Worm (Caenorhabditis elegans) whole organism, L1 larva: Measurements from ENCODE around the gene F10E7.6.

ENCODE experiments used
- C04F5.9 ChIP-seq: sonication (generic microtip); optimal IDR thresholded peaks from 2 replicates; lab custom pipeline; 2016; ENCODE audit warnings: missing genetic modification characterization, missing compliant biosample characterization
- C16A3.4 ChIP-seq: fragments of 150-350 bp; optimal IDR thresholded peaks from 2 replicates; lab custom pipeline; 2014; ENCODE audit warnings: missing biosample characterization, missing genetic modification characterization
- F16B12.6 ChIP-seq: fragments of 150-350 bp; optimal IDR thresholded peaks from 2 replicates; lab custom pipeline; 2014; ENCODE audit warnings: missing biosample characterization, missing genetic modification characterization
- Y116A8C.19 ChIP-seq: sonication (generic microtip); optimal IDR thresholded peaks from 2 replicates; lab custom pipeline; 2016; ENCODE audit warnings: missing compliant biosample characterization, missing genetic modification characterization, borderline replicate concordance
- aha-1 ChIP-seq: fragments of 150-350 bp; optimal IDR thresholded peaks from 2 replicates; lab custom pipeline; 2014; ENCODE audit warnings: missing biosample characterization, missing genetic modification characterization
- blmp-1 ChIP-seq: fragments of 150-350 bp; optimal IDR thresholded peaks from 2 replicates; lab custom pipeline; 2014; ENCODE audit warnings: missing biosample characterization, missing genetic modification characterization
- ceh-63 ChIP-seq: fragments of 200-800 bp; sonication (Bioruptor generic); optimal IDR thresholded peaks from 2 replicates; lab custom pipeline; 2018; ENCODE audit warnings: mild to moderate bottlenecking, missing genetic modification characterization, missing compliant biosample characterization
- ceh-88 ChIP-seq: fragments of 200-800 bp; sonication (Bioruptor generic); IDR thresholded peaks from 2 replicates; pipeline ENCODE4 v1.3.6; 2022; ENCODE audit warnings: missing genetic modification characterization, missing compliant biosample characterization
- ceh-90 ChIP-seq: sonication (generic microtip); optimal IDR thresholded peaks from 2 replicates; lab custom pipeline; 2016; ENCODE audit warnings: missing genetic modification characterization, missing compliant biosample characterization
- ces-1 ChIP-seq: fragments of 150-350 bp; optimal IDR thresholded peaks from 2 replicates; lab custom pipeline; 2014; ENCODE audit warnings: missing biosample characterization, missing genetic modification reagents, missing genetic modification characterization
- dpl-1 ChIP-seq, 3 experiments: fragments of 150-350 bp in 2 of 3; sonication (generic microtip) in 1 of 3; optimal IDR thresholded peaks; 2 replicates each; lab custom pipeline; 2014 to 2017; ENCODE audit warnings: missing biosample characterization in 3 of 3, missing genetic modification characterization in 3 of 3, missing genetic modification reagents in 3 of 3
- dsc-1 ChIP-seq: sonication (generic microtip); optimal IDR thresholded peaks from 2 replicates; lab custom pipeline; 2016; ENCODE audit warnings: mild to moderate bottlenecking, missing genetic modification characterization, missing compliant biosample characterization
- efl-1 ChIP-seq, 4 experiments: fragments of 150-350 bp; optimal IDR thresholded peaks in 3 of 4; peaks in 1 of 4; 1 replicate in 1 of 4; 2 replicates in 3 of 4; lab custom pipeline; 2014; ENCODE audit warnings: missing biosample characterization in 2 of 4, missing genetic modification characterization in 2 of 4, missing genetic modification reagents in 2 of 4
- egl-13 ChIP-seq: sonication (generic microtip); optimal IDR thresholded peaks from 2 replicates; lab custom pipeline; 2016; ENCODE audit warnings: missing genotype, missing genetic modification reagents, missing genetic modification characterization, missing compliant biosample characterization
- egl-27 ChIP-seq, 2 experiments: fragments of 150-350 bp in 1 of 2; sonication (generic microtip); optimal IDR thresholded peaks; 3 replicates each; lab custom pipeline; 2017 to 2018; ENCODE audit warnings: missing biosample characterization in 2 of 2, missing genetic modification characterization in 2 of 2, missing genetic modification reagents in 2 of 2
- elt-2 ChIP-seq: sonication (generic microtip); optimal IDR thresholded peaks from 2 replicates; lab custom pipeline; 2016; ENCODE audit warnings: missing genetic modification characterization, mild to moderate bottlenecking, inconsistent platforms, missing compliant biosample characterization, missing genetic modification reagents
- elt-3 ChIP-seq, 6 experiments: fragments of 150-350 bp in 1 of 6; sonication (generic microtip); optimal IDR thresholded peaks; 2 replicates each; lab custom pipeline; 2017 to 2018; ENCODE audit warnings: missing biosample characterization in 6 of 6, missing genetic modification characterization in 6 of 6, inconsistent platforms in 1 of 6
- fkh-4 ChIP-seq: sonication (generic microtip); optimal IDR thresholded peaks from 2 replicates; lab custom pipeline; 2016; ENCODE audit warnings: missing compliant biosample characterization, missing genetic modification characterization, borderline replicate concordance
- fos-1 ChIP-seq: fragments of 150-350 bp; optimal IDR thresholded peaks from 2 replicates; lab custom pipeline; 2014; ENCODE audit warnings: missing biosample characterization, missing genetic modification characterization
- irx-1 ChIP-seq: sonication (generic microtip); optimal IDR thresholded peaks from 2 replicates; lab custom pipeline; 2016; ENCODE audit warnings: missing genetic modification characterization, missing compliant biosample characterization
- isw-1 ChIP-seq: fragments of 200-800 bp; sonication (Bioruptor generic); IDR thresholded peaks from 2 replicates; pipeline ENCODE4 v1.3.6; 2022; ENCODE audit warnings: missing genetic modification characterization, missing compliant biosample characterization
- lin-15B ChIP-seq: fragments of 150-350 bp; sonication (generic microtip); optimal IDR thresholded peaks from 3 replicates; lab custom pipeline; 2014; ENCODE audit warnings: missing biosample characterization, missing genetic modification characterization
- lsy-2 ChIP-seq, 2 experiments: fragments of 150-350 bp; optimal IDR thresholded peaks; 2 replicates each; lab custom pipeline; 2014; ENCODE audit warnings: missing biosample characterization in 2 of 2, missing genetic modification characterization in 2 of 2
- mdl-1 ChIP-seq, 2 experiments: fragments of 150-350 bp; optimal IDR thresholded peaks; 2 replicates each; lab custom pipeline; 2014 to 2017; ENCODE audit warnings: missing biosample characterization in 2 of 2, missing genetic modification characterization in 2 of 2, inconsistent platforms in 1 of 2
- mef-2 ChIP-seq: fragments of 150-350 bp; optimal IDR thresholded peaks from 2 replicates; lab custom pipeline; 2014; ENCODE audit warnings: missing biosample characterization, missing genetic modification characterization
- nhr-11 ChIP-seq: fragments of 150-350 bp; optimal IDR thresholded peaks from 2 replicates; lab custom pipeline; 2014; ENCODE audit warnings: missing biosample characterization, missing genetic modification characterization
- nhr-12 ChIP-seq: sonication (generic microtip); optimal IDR thresholded peaks from 2 replicates; lab custom pipeline; 2017; ENCODE audit warnings: missing biosample characterization, missing genetic modification characterization
- nhr-19 ChIP-seq: fragments of 200-800 bp; sonication (Bioruptor generic); conservative IDR thresholded peaks from 2 replicates; pipeline ENCODE4 v1.3.6; 2022; ENCODE audit warnings: missing genetic modification characterization, missing compliant biosample characterization
- nhr-71 ChIP-seq: sonication (generic microtip); optimal IDR thresholded peaks from 2 replicates; lab custom pipeline; 2016; ENCODE audit warnings: mild to moderate bottlenecking, missing genetic modification characterization, moderate library complexity, missing compliant biosample characterization
- nhr-76 ChIP-seq: sonication (generic microtip); optimal IDR thresholded peaks from 2 replicates; lab custom pipeline; 2017; ENCODE audit warnings: missing biosample characterization, missing genetic modification characterization
- nhr-85 ChIP-seq: sonication (generic microtip); peaks from one replicate; lab custom pipeline; 2016; ENCODE audit warnings: missing genetic modification characterization, inconsistent platforms, missing compliant biosample characterization
- nhr-90 ChIP-seq: sonication (generic microtip); optimal IDR thresholded peaks from 2 replicates; lab custom pipeline; 2016; ENCODE audit warnings: mild to moderate bottlenecking, missing genetic modification characterization, missing compliant biosample characterization; ENCODE audit not compliant: poor library complexity
- pag-3 ChIP-seq: sonication (generic microtip); optimal IDR thresholded peaks from 2 replicates; lab custom pipeline; 2017; ENCODE audit warnings: missing genetic modification characterization, mild to moderate bottlenecking, missing compliant biosample characterization, antibody characterized with exemption, borderline replicate concordance; ENCODE audit not compliant: insufficient read depth
- skn-1 ChIP-seq: fragments of 150-350 bp; optimal IDR thresholded peaks from 2 replicates; lab custom pipeline; 2014; ENCODE audit warnings: missing biosample characterization, missing genetic modification characterization
- snu-23 ChIP-seq: sonication (generic microtip); optimal IDR thresholded peaks from 2 replicates; lab custom pipeline; 2016; ENCODE audit warnings: missing genetic modification characterization, missing compliant biosample characterization
- sox-4 ChIP-seq: sonication (generic microtip); optimal IDR thresholded peaks from 2 replicates; lab custom pipeline; 2016; ENCODE audit warnings: missing genetic modification characterization, missing compliant biosample characterization
- unc-30 ChIP-seq: sonication (generic microtip); optimal IDR thresholded peaks from 2 replicates; lab custom pipeline; 2017; ENCODE audit warnings: missing biosample characterization, missing genetic modification characterization
- unc-86 ChIP-seq: sonication (generic microtip); optimal IDR thresholded peaks from 2 replicates; lab custom pipeline; 2016; ENCODE audit warnings: missing genetic modification characterization, missing compliant biosample characterization
- unc-98 ChIP-seq: fragments of 200-800 bp; sonication (Bioruptor generic); IDR thresholded peaks from 2 replicates; pipeline ENCODE4 v1.3.6; 2022; ENCODE audit warnings: missing genetic modification characterization, missing compliant biosample characterization
- zag-1 ChIP-seq: fragments of 150-350 bp; optimal IDR thresholded peaks from 2 replicates; lab custom pipeline; 2014; ENCODE audit warnings: missing biosample characterization, missing genetic modification characterization
- zip-4 ChIP-seq: fragments of 200-800 bp; sonication (Bioruptor generic); optimal IDR thresholded peaks from 2 replicates; lab custom pipeline; 2018; ENCODE audit warnings: mild to moderate bottlenecking, missing genetic modification characterization, moderate library complexity, missing compliant biosample characterization
- ztf-11 ChIP-seq, 2 experiments: sonication (generic microtip); optimal IDR thresholded peaks; 2 replicates each; lab custom pipeline; 2016 to 2017; ENCODE audit warnings: missing genetic modification characterization in 2 of 2, missing biosample characterization in 1 of 2, missing compliant biosample characterization in 1 of 2

Gene F10E7.6

DNA sequence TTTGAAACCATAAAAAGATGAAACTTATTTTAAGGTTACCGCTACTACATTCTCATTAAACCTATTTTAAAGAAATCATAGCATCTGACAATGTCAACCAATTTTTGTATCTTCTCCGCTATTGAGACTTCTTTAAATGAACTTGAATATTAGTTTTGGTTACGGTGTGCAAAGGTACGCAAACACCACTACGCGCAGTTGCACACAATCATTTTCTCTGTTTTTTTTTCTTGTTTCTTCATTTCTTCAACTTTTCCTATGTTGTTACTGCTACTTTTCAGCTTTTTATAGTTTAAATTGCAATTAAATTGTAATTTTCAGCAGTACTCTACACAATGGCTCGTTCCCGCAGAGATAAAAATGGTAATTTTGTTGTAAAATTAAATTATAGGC is 1.2 kb upstream of the F10E7.6 start, which contains the start of gene F10E7.5 (continued):
- no peak for TF ChIP-seq unc-30
- TF ChIP-seq pag-3 (tag; lab: Kevin White, UChicago) = no peak
- TF ChIP-seq dsc-1 (tag; lab: Kevin White, UChicago) = peak; percentile 19
- TF ChIP-seq C04F5.9 = no peak
- no peak for TF ChIP-seq aha-1
- no peak for TF ChIP-seq ceh-88 (GFP tag; lab: Robert Waterston, UW)
- TF ChIP-seq Y116A8C.19 (tag; lab: Kevin White, UChicago) = no peak
- peak; percentile 97 to 99 for TF ChIP-seq lsy-2 (tag; optimal IDR thresholded peaks at IDR 0.05; lab: Kevin White, UChicago)
- TF ChIP-seq irx-1 (tag; lab: Kevin White, UChicago) = no peak
- TF ChIP-seq zip-4 (GFP tag; lab: Kevin White, UChicago) = no peak
- TF ChIP-seq skn-1 (tag; lab: Kevin White, UChicago) = no peak
- TF ChIP-seq snu-23 = peak; percentile 69
- peak; percentile 21 to 69 (median 68) for TF ChIP-seq dpl-1 (GFP tag; optimal IDR thresholded peaks at IDR 0.05; lab: Kevin White, UChicago)
- TF ChIP-seq ztf-11 (tag; optimal IDR thresholded peaks at IDR 0.05; lab: Kevin White, UChicago) = no peak
- no peak for TF ChIP-seq ceh-90 (tag; lab: Kevin White, UChicago)
- TF ChIP-seq nhr-19 = no peak
- TF ChIP-seq C16A3.4 (tag; lab: Kevin White, UChicago) = peak; percentile 66
- no peak for TF ChIP-seq nhr-12 (tag; lab: Kevin White, UChicago)
- TF ChIP-seq lin-15B (tag; lab: Kevin White, UChicago) = peak; percentile 0
- peak; percentile 23 for TF ChIP-seq fos-1 (tag; lab: Kevin White, UChicago)
- peak; percentile 33 for TF ChIP-seq nhr-90 (tag; lab: Kevin White, UChicago)
- TF ChIP-seq F16B12.6 (tag; lab: Kevin White, UChicago) = peak; percentile 94
- peak; percentile 61 for TF ChIP-seq blmp-1 (tag; lab: Kevin White, UChicago)
- TF ChIP-seq nhr-85 (tag; lab: Kevin White, UChicago) = peak; percentile 48
- TF ChIP-seq elt-2 (tag; lab: Kevin White, UChicago) = no peak
- no peak for TF ChIP-seq unc-98
- TF ChIP-seq unc-86 (tag; lab: Kevin White, UChicago) = peak; percentile 14

- TF ChIP-seq efl-1 (optimal IDR thresholded peaks at IDR 0.05; lab: Kevin White, UChicago) = no peak
- no peak for TF ChIP-seq efl-1 (GFP tag; optimal IDR thresholded peaks at IDR 0.05 in 1 of 2; lab: Kevin White, UChicago)
- no peak for TF ChIP-seq sox-4 (tag; lab: Kevin White, UChicago)
- no peak for TF ChIP-seq ceh-63 (GFP tag; lab: Kevin White, UChicago)
- no peak for TF ChIP-seq nhr-11 (tag; lab: Kevin White, UChicago)
- no peak for TF ChIP-seq isw-1 (GFP tag; lab: Robert Waterston, UW)
- no peak for TF ChIP-seq C16A3.4 (tag; lab: Kevin White, UChicago)
- TF ChIP-seq, all 84 proteins: peak for 0
Measured at ce11 chrII:7115638-7116037, 2.8 kb downstream of the F10E7.6 start, which contains the start of gene cutl-5. Gene cutl-5 (minus strand): TSS chrII:7115906.

DNA sequence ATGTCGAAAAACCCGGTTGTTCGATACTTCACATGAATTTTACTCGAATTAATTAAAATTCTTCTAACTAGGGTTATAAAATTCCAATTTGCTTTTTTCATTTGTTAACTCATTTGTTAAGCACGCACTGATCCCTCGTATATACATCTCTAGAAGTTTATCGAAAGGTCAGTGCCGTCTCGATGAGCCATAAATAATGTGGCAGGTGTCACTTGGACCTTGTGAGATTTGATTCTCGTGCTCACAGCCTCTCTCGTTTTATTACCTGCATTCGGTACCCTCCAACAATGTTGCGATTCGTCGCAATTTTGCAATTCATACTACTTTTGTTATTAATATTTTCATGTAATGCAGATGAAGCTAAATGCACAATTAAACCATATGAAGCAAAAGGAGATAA is 3.5 kb downstream of the F10E7.6 start, which contains the start of gene spon-1:
Gene spon-1, plus strand, starts transcription at position 208 of the 400 bp plus-strand sequence.
- TF ChIP-seq ces-1 (GFP tag; lab: Kevin White, UChicago) = no peak
- no peak for TF ChIP-seq mdl-1 (tag; optimal IDR thresholded peaks at IDR 0.05; lab: Kevin White, UChicago)
- no peak for TF ChIP-seq skn-1 (tag; lab: Kevin White, UChicago)
- no peak for TF ChIP-seq lin-15B (tag; lab: Kevin White, UChicago)
- TF ChIP-seq aha-1 = no peak
- TF ChIP-seq efl-1 (optimal IDR thresholded peaks at IDR 0.05; lab: Kevin White, UChicago) = no peak
- no peak for TF ChIP-seq efl-1 (GFP tag; optimal IDR thresholded peaks at IDR 0.05 in 1 of 2; lab: Kevin White, UChicago)
- TF ChIP-seq nhr-76 (tag; lab: Kevin White, UChicago) = no peak
- TF ChIP-seq ceh-90 (tag; lab: Kevin White, UChicago) = no peak
- TF ChIP-seq egl-13 (tag; lab: Kevin White, UChicago) = no peak
- no peak for TF ChIP-seq C16A3.4 (tag; lab: Kevin White, UChicago)
- no peak for TF ChIP-seq mef-2
- no peak for TF ChIP-seq nhr-71 (tag; lab: Kevin White, UChicago)
- no peak for TF ChIP-seq egl-27 (tag; optimal IDR thresholded peaks at IDR 0.05; lab: Kevin White, UChicago)
- no peak for TF ChIP-seq fkh-4 (tag; lab: Kevin White, UChicago)
- no peak for TF ChIP-seq elt-3 (tag; optimal IDR thresholded peaks at IDR 0.05; lab: Kevin White, UChicago)
- no peak for TF ChIP-seq zag-1 (tag; lab: Kevin White, UChicago)
- no peak for TF ChIP-seq snu-23
- TF ChIP-seq unc-98 = no peak
- TF ChIP-seq dpl-1 (GFP tag; optimal IDR thresholded peaks at IDR 0.05; lab: Kevin White, UChicago) = no peak
